Worm (Caenorhabditis elegans): ENCODE measurements around the gene spp-2.

Gene spp-2

ce11 chrX:7284724-7285184 is 31.9 kb downstream of the spp-2 start (continued):
- TF ChIP-seq dmd-4 (tag; optimal IDR thresholded peaks at IDR 0.05; ENCODE audit: borderline replicate concordance) = no peak
- TF ChIP-seq pqm-1 (tag; optimal IDR thresholded peaks at IDR 0.05) = no peak
- TF ChIP-seq ceh-30 (tag; optimal IDR thresholded peaks at IDR 0.05) = no peak
- TF ChIP-seq sdc-2 (tag; optimal IDR thresholded peaks at IDR 0.05) = no peak

ce11 chrX:7283136-7283535 is 33.5 kb downstream of the spp-2 start:
- TF ChIP-seq madf-2 (tag; optimal IDR thresholded peaks at IDR 0.05) (no peak), elt-2 (tag; optimal IDR thresholded peaks at IDR 0.05) (no peak), hlh-15 (tag; optimal IDR thresholded peaks at IDR 0.05) (no peak), rnt-1 (tag; optimal IDR thresholded peaks at IDR 0.05) (no peak), hlh-8 (tag; optimal IDR thresholded peaks at IDR 0.05) (no peak), K09A11.1 (tag; optimal IDR thresholded peaks at IDR 0.05; ENCODE audit: insufficient read depth) (no peak), dmd-4 (tag; optimal IDR thresholded peaks at IDR 0.05; ENCODE audit: borderline replicate concordance) (no peak), tbx-2 (tag; optimal IDR thresholded peaks at IDR 0.05) (no peak), ceh-24 (tag; optimal IDR thresholded peaks at IDR 0.05) (no peak), C08G9.2 (tag; optimal IDR thresholded peaks at IDR 0.05) (no peak), Y22D7AL.16 (tag; optimal IDR thresholded peaks at IDR 0.05) (no peak), ceh-18 (tag; optimal IDR thresholded peaks at IDR 0.05) (no peak), syd-9 (tag; optimal IDR thresholded peaks at IDR 0.05) (no peak), sox-2 (GFP tag; IDR thresholded peaks at IDR 0.05) (no peak), nhr-11 (tag; optimal IDR thresholded peaks at IDR 0.05) (no peak), ceh-48 (tag; optimal IDR thresholded peaks at IDR 0.05) (no peak), tbx-7 (tag; optimal IDR thresholded peaks at IDR 0.05) (no peak), ceh-22 (tag; optimal IDR thresholded peaks at IDR 0.05) (no peak), che-1 (tag; optimal IDR thresholded peaks at IDR 0.05) (no peak)

DNA sequence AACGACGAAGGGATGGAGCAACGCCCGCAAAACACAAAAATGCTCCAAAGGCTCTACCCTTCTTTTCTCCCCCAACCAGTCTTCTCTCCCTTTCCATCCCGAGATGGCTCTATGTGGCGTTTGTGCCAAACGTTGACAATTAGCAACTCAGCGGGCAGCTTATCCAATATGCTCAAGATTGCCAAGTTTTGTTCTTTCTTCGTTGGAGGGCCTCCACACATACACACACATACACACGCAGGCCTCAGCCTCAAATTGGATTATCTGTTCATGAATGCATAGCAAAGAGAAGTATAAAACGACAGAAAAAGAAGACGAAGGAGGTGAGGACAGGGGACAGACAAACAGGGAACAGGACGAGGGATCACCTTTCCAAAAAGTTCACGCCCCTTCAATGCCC is 35.3 kb downstream of the spp-2 start:
- TF ChIP-seq unc-42 (tag; optimal IDR thresholded peaks at IDR 0.05) (peak; percentile 94), ceh-22 (tag; optimal IDR thresholded peaks at IDR 0.05) (no peak), ceh-6 (GFP tag; optimal IDR thresholded peaks at IDR 0.05) (no peak)

ce11 chrX:7279671-7280389 is 36.8 kb downstream of the spp-2 start, which contains the start of gene unc-10:
TSS of gene unc-10 (minus strand) at chrX:7280322.
- TF ChIP-seq ceh-22 (tag; optimal IDR thresholded peaks at IDR 0.05) (no peak), K09A11.1 (tag; optimal IDR thresholded peaks at IDR 0.05; ENCODE audit: insufficient read depth) (no peak), ceh-6 (GFP tag; optimal IDR thresholded peaks at IDR 0.05) (no peak), rnt-1 (tag; optimal IDR thresholded peaks at IDR 0.05) (no peak), nfya-1 (tag; optimal IDR thresholded peaks at IDR 0.05) (no peak)

DNA sequence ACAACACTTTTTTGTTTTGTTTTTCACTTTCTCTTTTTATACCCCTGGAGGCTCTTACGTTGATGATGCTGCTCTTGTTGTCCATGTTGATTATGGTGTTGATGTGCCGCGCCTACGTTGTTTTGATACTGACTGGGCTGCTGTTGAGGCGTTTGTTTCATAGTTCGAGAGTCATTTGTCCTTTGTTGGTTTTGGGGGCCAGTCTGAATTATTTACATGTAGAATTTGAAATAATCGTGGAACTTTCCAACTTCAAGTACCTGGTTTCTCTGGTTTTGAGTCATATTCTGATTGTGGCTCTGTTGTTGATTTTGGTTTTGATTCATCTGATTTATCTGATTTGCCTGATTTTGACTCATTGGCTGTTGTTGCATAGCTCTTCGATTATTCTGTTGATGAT is 38.5 kb downstream of the spp-2 start:
- TF ChIP-seq ttx-3 (tag; optimal IDR thresholded peaks at IDR 0.05) = no peak

- TF ChIP-seq ceh-19 (GFP tag; optimal IDR thresholded peaks at IDR 0.05) (no peak), odd-2 (tag; optimal IDR thresholded peaks at IDR 0.05) (no peak), dve-1 (tag; optimal IDR thresholded peaks at IDR 0.05) (no peak), nfya-1 (tag; optimal IDR thresholded peaks at IDR 0.05) (no peak), sdc-2 (tag; optimal IDR thresholded peaks at IDR 0.05) (no peak), F13H6.1 (tag; optimal IDR thresholded peaks at IDR 0.05) (no peak), sox-4 (tag; optimal IDR thresholded peaks at IDR 0.05) (no peak), ceh-34 (tag; optimal IDR thresholded peaks at IDR 0.05) (no peak), tbx-7 (tag; optimal IDR thresholded peaks at IDR 0.05) (no peak), pqm-1 (tag; optimal IDR thresholded peaks at IDR 0.05) (no peak), che-1 (tag; optimal IDR thresholded peaks at IDR 0.05) (no peak), nhr-11 (tag; optimal IDR thresholded peaks at IDR 0.05) (no peak), ceh-45 (GFP tag; IDR thresholded peaks at IDR 0.05) (no peak), madf-2 (tag; optimal IDR thresholded peaks at IDR 0.05) (no peak)
These were observed 44.6 kb downstream of the spp-2 start, which contains the start of gene F46H5.11 for ce11 chrX:7271968-7272367. TSS of gene F46H5.11 (minus strand) at chrX:7272068.
